Fruit fly (Drosophila melanogaster): ENCODE results near the gene CG7900.
A peak's percentile ranks its signal among the peaks of the same experiment; 100 is the strongest.

The CG7900 gene

DNA sequence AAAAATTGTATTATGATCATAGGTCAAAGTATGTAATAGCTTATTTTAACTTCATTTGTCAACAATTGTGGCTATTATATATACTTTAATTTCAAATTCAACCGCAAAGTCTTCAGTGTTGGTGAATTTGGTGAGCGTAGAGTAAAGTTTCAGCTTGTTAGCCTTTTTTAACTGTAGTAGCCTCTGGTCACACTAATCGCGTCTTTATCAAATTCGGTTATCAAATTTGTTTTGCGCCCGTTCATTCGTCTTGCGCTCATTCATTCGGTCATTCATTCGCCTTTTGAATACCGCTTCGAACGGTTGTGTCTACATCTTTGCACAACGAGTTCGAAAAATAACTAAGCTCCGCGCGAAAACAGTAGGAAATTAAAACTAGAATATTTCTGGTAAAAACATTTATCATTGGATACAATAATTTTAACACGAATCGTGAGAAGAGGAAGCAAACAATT, 11.2 kb downstream of the CG7900 start, which contains the start of gene puc (continued):
- TF ChIP-seq CG17186 (GFP tag; optimal IDR thresholded peaks at IDR 0.05): peak; percentile 33
- peak; percentile 28 for TF ChIP-seq Hand (GFP tag; optimal IDR thresholded peaks at IDR 0.05)
- no peak for TF ChIP-seq usp (GFP tag; optimal IDR thresholded peaks at IDR 0.05)
- peak; percentile 15 for TF ChIP-seq CoRest (tag; optimal IDR thresholded peaks at IDR 0.05)
- peak; percentile 28 for TF ChIP-seq CG4282 (GFP tag; optimal IDR thresholded peaks at IDR 0.05)
- peak; percentile 15 for TF ChIP-seq Bteb2 (GFP tag; optimal IDR thresholded peaks at IDR 0.05)
- peak; percentile 30 for TF ChIP-seq gsb-n (tag; optimal IDR thresholded peaks at IDR 0.05)
- TF ChIP-seq jumu (GFP tag; optimal IDR thresholded peaks at IDR 0.05): no peak
- peak; percentile 22 for TF ChIP-seq odd (GFP tag; optimal IDR thresholded peaks at IDR 0.05)
- TF ChIP-seq CG4730 (GFP tag; IDR thresholded peaks at IDR 0.05): no peak
- TF ChIP-seq Bgb (GFP tag; IDR thresholded peaks at IDR 0.05; ENCODE audit: partially characterized antibody): no peak
- peak; percentile 77 for TF ChIP-seq lab (GFP tag; optimal IDR thresholded peaks at IDR 0.05)
- peak; percentile 25 for TF ChIP-seq mam (GFP tag; optimal IDR thresholded peaks at IDR 0.05)
- no peak for TF ChIP-seq Sin3A (optimal IDR thresholded peaks at IDR 0.05)
- TF ChIP-seq CG1603 (tag; optimal IDR thresholded peaks at IDR 0.05): peak; percentile 57
- TF ChIP-seq CG16813 (GFP tag; IDR thresholded peaks at IDR 0.05; ENCODE audit: partially characterized antibody): no peak
- peak; percentile 26 for TF ChIP-seq en (GFP tag; optimal IDR thresholded peaks at IDR 0.05)
- TF ChIP-seq HLHmδ (GFP tag; optimal IDR thresholded peaks at IDR 0.05): peak; percentile 68
- peak; percentile 24 for TF ChIP-seq HHEX (GFP tag; optimal IDR thresholded peaks at IDR 0.05)
- no peak for TF ChIP-seq btn (GFP tag; optimal IDR thresholded peaks at IDR 0.05)
- peak; percentile 79 for TF ChIP-seq sens (GFP tag)
- TF ChIP-seq CG9797 (GFP tag; optimal IDR thresholded peaks at IDR 0.05): peak; percentile 81
- peak; percentile 49 for TF ChIP-seq Side (GFP tag; optimal IDR thresholded peaks at IDR 0.05)
- TF ChIP-seq gro (GFP tag; optimal IDR thresholded peaks at IDR 0.05): peak; percentile 76
- peak; percentile 44 for TF ChIP-seq ash1 (GFP tag; optimal IDR thresholded peaks at IDR 0.05)
- TF ChIP-seq CG18599 (GFP tag; optimal IDR thresholded peaks at IDR 0.05): peak; percentile 37
- TF ChIP-seq gem (tag; optimal IDR thresholded peaks at IDR 0.05): no peak
- peak; percentile 3 for TF ChIP-seq CG18262 (tag; optimal IDR thresholded peaks at IDR 0.05)
- peak; percentile 40 for TF ChIP-seq CG15269 (tag; optimal IDR thresholded peaks at IDR 0.05)
- no peak for TF ChIP-seq ham (GFP tag; IDR thresholded peaks at IDR 0.05)
- peak; percentile 16 for TF ChIP-seq CG3163 (GFP tag; optimal IDR thresholded peaks at IDR 0.05)
- TF ChIP-seq insv (GFP tag; optimal IDR thresholded peaks at IDR 0.05): peak in 1 of 2 experiments; percentile 45
- no peak for TF ChIP-seq stc (GFP tag; IDR thresholded peaks at IDR 0.05)
- peak; percentile 75 for TF ChIP-seq Hmr (GFP tag; optimal IDR thresholded peaks at IDR 0.05)
- no peak for TF ChIP-seq gce (GFP tag; IDR thresholded peaks at IDR 0.05)
- peak; percentile 92 for TF ChIP-seq Jarid2 (GFP tag; optimal IDR thresholded peaks at IDR 0.05)
- TF ChIP-seq eve (GFP tag; optimal IDR thresholded peaks at IDR 0.05): peak in 1 of 2 experiments; percentile 58
- peak; percentile 71 for TF ChIP-seq CG12071 (GFP tag; optimal IDR thresholded peaks at IDR 0.05)
- TF ChIP-seq CG10147 (GFP tag; optimal IDR thresholded peaks at IDR 0.05): peak; percentile 25
- TF ChIP-seq CG2712 (tag; optimal IDR thresholded peaks at IDR 0.05): peak; percentile 41
- peak; percentile 33 for TF ChIP-seq Ets65A (GFP tag)
- peak; percentile 18 for TF ChIP-seq CG7839 (tag; optimal IDR thresholded peaks at IDR 0.05)
- TF ChIP-seq CG12299 (tag; optimal IDR thresholded peaks at IDR 0.05): peak; percentile 33
- no peak for TF ChIP-seq crol (GFP tag; IDR thresholded peaks at IDR 0.05)
- TF ChIP-seq pfk (GFP tag; optimal IDR thresholded peaks at IDR 0.05): peak; percentile 9
- peak; percentile 31 for TF ChIP-seq Hey (tag; optimal IDR thresholded peaks at IDR 0.05)
- no peak for TF ChIP-seq hth (optimal IDR thresholded peaks at IDR 0.05)
- no peak for TF ChIP-seq CG2889 (GFP tag; IDR thresholded peaks at IDR 0.05)
- TF ChIP-seq shn (GFP tag; optimal IDR thresholded peaks at IDR 0.05): peak; percentile 40
- peak; percentile 48 for TF ChIP-seq CG3281 (GFP tag; optimal IDR thresholded peaks at IDR 0.05)
- TF ChIP-seq CG12659 (GFP tag; optimal IDR thresholded peaks at IDR 0.05): peak; percentile 67

Data from whole organism, embryonic.